Worm (Caenorhabditis elegans) whole organism, L2 larva: ENCODE data around the gene F08B12.11.

Source experiments
- F13H6.1 ChIP-seq: sonication (generic microtip); optimal IDR thresholded peaks from 2 replicates; lab custom pipeline; 2016; ENCODE audit warnings: missing genetic modification characterization, missing compliant biosample characterization
- R02D3.7 ChIP-seq: fragments of 150-350 bp; optimal IDR thresholded peaks from 2 replicates; lab custom pipeline; 2014; ENCODE audit warnings: missing biosample characterization, missing genetic modification characterization
- Y55F3AM.14 ChIP-seq: fragments of 200-800 bp; sonication (Bioruptor generic); optimal IDR thresholded peaks from 2 replicates; lab custom pipeline; 2018; ENCODE audit warnings: mild to moderate bottlenecking, missing genetic modification characterization, missing compliant biosample characterization
- ZK546.5 ChIP-seq: sonication (generic microtip); optimal IDR thresholded peaks from 2 replicates; lab custom pipeline; 2017; ENCODE audit warnings: missing biosample characterization, missing genetic modification characterization
- aly-2 ChIP-seq: fragments of 150-350 bp; optimal IDR thresholded peaks from 2 replicates; lab custom pipeline; 2014; ENCODE audit warnings: missing biosample characterization, missing genetic modification characterization
- ama-1 ChIP-seq: fragments of 150-350 bp; optimal IDR thresholded peaks from 2 replicates; lab custom pipeline; 2018; ENCODE audit warnings: inconsistent platforms
- blmp-1 ChIP-seq: sonication (generic microtip); optimal IDR thresholded peaks from 2 replicates; lab custom pipeline; 2017; ENCODE audit warnings: missing genetic modification characterization, mild to moderate bottlenecking, missing compliant biosample characterization, antibody characterized with exemption, moderate library complexity; ENCODE audit not compliant: insufficient read depth
- ceh-16 ChIP-seq: fragments of 150-350 bp; optimal IDR thresholded peaks from 2 replicates; lab custom pipeline; 2014; ENCODE audit warnings: missing biosample characterization, missing genetic modification characterization
- ceh-82 ChIP-seq: fragments of 150-350 bp; optimal IDR thresholded peaks from 2 replicates; lab custom pipeline; 2014; ENCODE audit warnings: missing biosample characterization, missing genetic modification characterization
- crh-2 ChIP-seq: sonication (generic microtip); optimal IDR thresholded peaks from 2 replicates; lab custom pipeline; 2017; ENCODE audit warnings: missing biosample characterization, missing genetic modification characterization
- dmd-4 ChIP-seq: sonication (generic microtip); optimal IDR thresholded peaks from 2 replicates; lab custom pipeline; 2017; ENCODE audit warnings: missing biosample characterization, missing genetic modification characterization
- egl-27 ChIP-seq: sonication (generic microtip); optimal IDR thresholded peaks from 3 replicates; lab custom pipeline; 2017; ENCODE audit warnings: missing biosample characterization, missing genetic modification reagents, missing genetic modification characterization
- elt-3 ChIP-seq: sonication (generic microtip); optimal IDR thresholded peaks from 2 replicates; lab custom pipeline; 2017; ENCODE audit warnings: missing biosample characterization, missing genetic modification characterization
- fos-1 ChIP-seq: fragments of 150-350 bp; optimal IDR thresholded peaks from 2 replicates; lab custom pipeline; 2014; ENCODE audit warnings: missing biosample characterization, missing genetic modification characterization
- gmeb-1 ChIP-seq: fragments of 150-350 bp; optimal IDR thresholded peaks from 2 replicates; lab custom pipeline; 2014; ENCODE audit warnings: missing biosample characterization, missing genetic modification characterization
- lin-39 ChIP-seq: fragments of 150-350 bp; optimal IDR thresholded peaks from 2 replicates; lab custom pipeline; 2014; ENCODE audit warnings: missing biosample characterization, missing genetic modification reagents, missing genetic modification characterization
- lsy-2 ChIP-seq, 2 experiments: fragments of 150-350 bp in 1 of 2; sonication (generic microtip) in 1 of 2; optimal IDR thresholded peaks; 2 replicates each; lab custom pipeline; 2014 to 2017; ENCODE audit warnings: missing biosample characterization in 2 of 2, missing genetic modification characterization in 2 of 2
- mab-5 ChIP-seq: fragments of 150-350 bp; optimal IDR thresholded peaks from 2 replicates; lab custom pipeline; 2014; ENCODE audit warnings: missing biosample characterization, missing genetic modification characterization
- nhr-10 ChIP-seq: sonication (generic microtip); optimal IDR thresholded peaks from 2 replicates; lab custom pipeline; 2017; ENCODE audit warnings: missing biosample characterization, missing genetic modification characterization
- nhr-11 ChIP-seq: fragments of 150-350 bp; optimal IDR thresholded peaks from 2 replicates; lab custom pipeline; 2014; ENCODE audit warnings: missing biosample characterization, missing genetic modification characterization
- nhr-129 ChIP-seq: fragments of 150-350 bp; optimal IDR thresholded peaks from 2 replicates; lab custom pipeline; 2014; ENCODE audit warnings: missing biosample characterization, missing genetic modification characterization
- nhr-21 ChIP-seq: fragments of 150-350 bp; optimal IDR thresholded peaks from 2 replicates; lab custom pipeline; 2014; ENCODE audit warnings: missing biosample characterization, missing genetic modification characterization
- nhr-23 ChIP-seq: fragments of 150-350 bp; optimal IDR thresholded peaks from 2 replicates; lab custom pipeline; 2014; ENCODE audit warnings: missing biosample characterization, missing genetic modification reagents, missing genetic modification characterization
- nhr-237 ChIP-seq: fragments of 150-350 bp; optimal IDR thresholded peaks from 2 replicates; lab custom pipeline; 2014; ENCODE audit warnings: missing biosample characterization, missing genetic modification characterization
- nhr-25 ChIP-seq: fragments of 150-350 bp; sonication (generic microtip); optimal IDR thresholded peaks from 3 replicates; lab custom pipeline; 2014; ENCODE audit warnings: missing biosample characterization, missing genetic modification characterization
- nhr-6 ChIP-seq: fragments of 150-350 bp; optimal IDR thresholded peaks from 2 replicates; lab custom pipeline; 2014; ENCODE audit warnings: missing biosample characterization, missing genetic modification characterization
- nhr-77 ChIP-seq: fragments of 150-350 bp; optimal IDR thresholded peaks from 2 replicates; lab custom pipeline; 2014; ENCODE audit warnings: missing biosample characterization, missing genetic modification characterization
- peb-1 ChIP-seq: fragments of 150-350 bp; optimal IDR thresholded peaks from 2 replicates; lab custom pipeline; 2014; ENCODE audit warnings: missing biosample characterization, missing genetic modification characterization
- sem-4 ChIP-seq: fragments of 150-350 bp; optimal IDR thresholded peaks from 2 replicates; lab custom pipeline; 2014; ENCODE audit warnings: missing biosample characterization, missing genetic modification reagents, missing genetic modification characterization
- skn-1 ChIP-seq: sonication (generic microtip); optimal IDR thresholded peaks from 2 replicates; lab custom pipeline; 2017; ENCODE audit warnings: missing biosample characterization, missing genetic modification characterization
- snpc-4 ChIP-seq: fragments of 150-350 bp; optimal IDR thresholded peaks from 2 replicates; lab custom pipeline; 2014; ENCODE audit warnings: missing biosample characterization, missing genetic modification characterization
- unc-39 ChIP-seq: fragments of 150-350 bp; optimal IDR thresholded peaks from 2 replicates; lab custom pipeline; 2014; ENCODE audit warnings: missing biosample characterization, missing genetic modification characterization
- unc-62 ChIP-seq: fragments of 150-350 bp; optimal IDR thresholded peaks from 2 replicates; lab custom pipeline; 2014; ENCODE audit warnings: missing biosample characterization, missing genetic modification reagents, missing genetic modification characterization
- ztf-11 ChIP-seq: sonication (generic microtip); optimal IDR thresholded peaks from 2 replicates; lab custom pipeline; 2017; ENCODE audit warnings: missing biosample characterization, missing genetic modification characterization
- ztf-4 ChIP-seq: fragments of 150-350 bp; optimal IDR thresholded peaks from 2 replicates; lab custom pipeline; 2014; ENCODE audit warnings: missing biosample characterization, missing genetic modification characterization

F08B12.11 gene

ce11 chrX:11355856-11356255 lies 29.0 kb upstream of the F08B12.11 start:
- TF ChIP-seq F13H6.1 (tag; lab: Kevin White, UChicago) (no peak), nhr-23 (no peak), aly-2 (tag; lab: Kevin White, UChicago) (no peak), nhr-6 (tag; lab: Kevin White, UChicago) (no peak), unc-39 (tag; lab: Kevin White, UChicago) (no peak), elt-3 (tag; lab: Kevin White, UChicago) (no peak), snpc-4 (tag; lab: Kevin White, UChicago) (no peak), sem-4 (no peak), ZK546.5 (no peak)

ce11 chrX:11357516-11357915 lies 27.3 kb upstream of the F08B12.11 start, which contains the start of gene pgp-4:
Gene pgp-4, plus strand, starts transcription at chrX:11357816.
- TF ChIP-seq ama-1 (no peak), Y55F3AM.14 (GFP tag; lab: Kevin White, UChicago) (no peak), nhr-23 (no peak), F13H6.1 (tag; lab: Kevin White, UChicago) (no peak), gmeb-1 (tag; lab: Kevin White, UChicago) (no peak), ztf-4 (tag; lab: Kevin White, UChicago) (no peak), ztf-11 (tag; lab: Kevin White, UChicago) (no peak), lsy-2 (tag; optimal IDR thresholded peaks at IDR 0.05; lab: Kevin White, UChicago) (no peak), ceh-82 (no peak), unc-39 (tag; lab: Kevin White, UChicago) (no peak)

ce11 chrX:11364914-11365313 lies 19.9 kb upstream of the F08B12.11 start:
- TF ChIP-seq snpc-4 (tag; lab: Kevin White, UChicago) (no peak), ceh-16 (tag; lab: Kevin White, UChicago) (no peak), lin-39 (tag; lab: Kevin White, UChicago) (no peak), F13H6.1 (tag; lab: Kevin White, UChicago) (no peak), unc-39 (tag; lab: Kevin White, UChicago) (no peak), crh-2 (tag; lab: Kevin White, UChicago) (no peak), unc-62 (GFP tag; lab: Kevin White, UChicago) (no peak), nhr-10 (tag; lab: Kevin White, UChicago) (no peak)

ce11 chrX:11365995-11366394 lies 18.9 kb upstream of the F08B12.11 start:
- TF ChIP-seq nhr-77 (tag; lab: Kevin White, UChicago) (no peak), sem-4 (no peak), nhr-11 (tag; lab: Kevin White, UChicago) (no peak), ama-1 (no peak), nhr-237 (no peak), R02D3.7 (no peak), fos-1 (no peak), elt-3 (tag; lab: Kevin White, UChicago) (no peak), nhr-21 (no peak), nhr-23 (no peak), Y55F3AM.14 (GFP tag; lab: Kevin White, UChicago) (no peak), blmp-1 (tag; lab: Kevin White, UChicago) (no peak)

- no peak for TF ChIP-seq egl-27
- no peak for TF ChIP-seq ztf-11 (tag; lab: Kevin White, UChicago)
- TF ChIP-seq aly-2 (tag; lab: Kevin White, UChicago) = no peak
- TF ChIP-seq mab-5 (tag; lab: Kevin White, UChicago) = no peak
- no peak for TF ChIP-seq nhr-129 (tag; lab: Kevin White, UChicago)
- no peak for TF ChIP-seq skn-1
- no peak for TF ChIP-seq nhr-11 (tag; lab: Kevin White, UChicago)
- TF ChIP-seq peb-1 = no peak
- no peak for TF ChIP-seq dmd-4
- TF ChIP-seq unc-39 (tag; lab: Kevin White, UChicago) = no peak
- no peak for TF ChIP-seq F13H6.1 (tag; lab: Kevin White, UChicago)
- TF ChIP-seq snpc-4 (tag; lab: Kevin White, UChicago) = no peak
- no peak for TF ChIP-seq sem-4
- TF ChIP-seq elt-3 (tag; lab: Kevin White, UChicago) = no peak
- TF ChIP-seq blmp-1 (tag; lab: Kevin White, UChicago) = no peak
- TF ChIP-seq R02D3.7 = no peak
- no peak for TF ChIP-seq nhr-25
Observed at ce11 chrX:11367087-11367486, 17.8 kb upstream of the F08B12.11 start.
